Worm (Caenorhabditis elegans) whole organism, mixed stage, embryonic: ENCODE data around the gene F57A10.2.
"Not testable (repeated sequence)": the region's sequence is repeated elsewhere in the genome, so short reads cannot be mapped to it uniquely, and the experiment has no call there.

ENCODE experiments used
- M03D4.4 ChIP-seq: sonication (generic microtip); optimal IDR thresholded peaks from 2 replicates; lab custom pipeline; 2017; ENCODE audit warnings: mild to moderate bottlenecking, missing genetic modification characterization, missing compliant biosample characterization
- bed-3 ChIP-seq: fragments of 200-800 bp; sonication (Bioruptor generic); optimal IDR thresholded peaks from 3 replicates; lab custom pipeline; 2018; ENCODE audit warnings: mild to moderate bottlenecking, missing genetic modification characterization, moderate library complexity, missing compliant biosample characterization
- ceh-39 ChIP-seq: fragments of 150-350 bp; optimal IDR thresholded peaks from 2 replicates; lab custom pipeline; 2014; ENCODE audit warnings: missing biosample characterization, missing genetic modification characterization
- ceh-43 ChIP-seq: fragments of 200-800 bp; sonication (Bioruptor generic); optimal IDR thresholded peaks from 2 replicates; lab custom pipeline; 2018; ENCODE audit warnings: mild to moderate bottlenecking, missing genetic modification characterization, moderate library complexity, missing compliant biosample characterization
- drap-1 ChIP-seq: fragments of 200-800 bp; sonication (Bioruptor generic); optimal IDR thresholded peaks from 3 replicates; lab custom pipeline; 2018; ENCODE audit warnings: mild to moderate bottlenecking, missing genetic modification characterization, missing compliant biosample characterization
- elt-1 ChIP-seq: sonication (generic microtip); optimal IDR thresholded peaks from 2 replicates; lab custom pipeline; 2017; ENCODE audit warnings: missing genetic modification characterization, mild to moderate bottlenecking, missing compliant biosample characterization, antibody characterized with exemption, moderate library complexity, borderline replicate concordance; ENCODE audit not compliant: insufficient read depth
- elt-3 ChIP-seq: fragments of 150-350 bp; optimal IDR thresholded peaks from 2 replicates; lab custom pipeline; 2014; ENCODE audit warnings: missing biosample characterization, missing genetic modification characterization
- ham-2 ChIP-seq: fragments of 200-800 bp; sonication (Bioruptor generic); optimal IDR thresholded peaks from 2 replicates; lab custom pipeline; 2018; ENCODE audit warnings: mild to moderate bottlenecking, missing genetic modification characterization, missing compliant biosample characterization
- hlh-1 ChIP-seq: fragments of 150-350 bp; optimal IDR thresholded peaks from 2 replicates; lab custom pipeline; 2014; ENCODE audit warnings: missing biosample characterization, missing genetic modification reagents, missing genetic modification characterization
- lin-13 ChIP-seq: fragments of 150-350 bp; optimal IDR thresholded peaks from 2 replicates; lab custom pipeline; 2014; ENCODE audit warnings: missing biosample characterization, missing genetic modification characterization
- lsy-2 ChIP-seq: fragments of 150-350 bp; optimal IDR thresholded peaks from 2 replicates; lab custom pipeline; 2014; ENCODE audit warnings: missing biosample characterization, missing genetic modification characterization
- mab-5 ChIP-seq: fragments of 150-350 bp; optimal IDR thresholded peaks from 2 replicates; lab custom pipeline; 2014; ENCODE audit warnings: missing biosample characterization, missing genetic modification characterization
- mep-1 ChIP-seq: fragments of 150-350 bp; optimal IDR thresholded peaks from 2 replicates; lab custom pipeline; 2017; ENCODE audit warnings: missing biosample characterization, missing genetic modification reagents, missing genetic modification characterization, inconsistent platforms
- mls-2 ChIP-seq: sonication (generic microtip); optimal IDR thresholded peaks from 2 replicates; lab custom pipeline; 2016; ENCODE audit warnings: mild to moderate bottlenecking, missing genetic modification characterization, moderate library complexity, missing compliant biosample characterization
- nhr-12 ChIP-seq: fragments of 150-350 bp; optimal IDR thresholded peaks from 2 replicates; lab custom pipeline; 2014; ENCODE audit warnings: missing biosample characterization, missing genetic modification characterization
- nhr-2 ChIP-seq: fragments of 150-350 bp; optimal IDR thresholded peaks from 2 replicates; lab custom pipeline; 2014; ENCODE audit warnings: missing biosample characterization, missing genetic modification characterization
- nhr-237 ChIP-seq: fragments of 150-350 bp; optimal IDR thresholded peaks from 2 replicates; lab custom pipeline; 2014; ENCODE audit warnings: missing biosample characterization, missing genetic modification characterization
- nhr-28 ChIP-seq: fragments of 150-350 bp; optimal IDR thresholded peaks from 2 replicates; lab custom pipeline; 2014; ENCODE audit warnings: missing biosample characterization, missing genetic modification characterization
- nhr-76 ChIP-seq: sonication (generic microtip); optimal IDR thresholded peaks from 2 replicates; lab custom pipeline; 2017; ENCODE audit warnings: missing biosample characterization, missing genetic modification characterization
- pha-4 ChIP-seq: fragments of 150-350 bp; optimal IDR thresholded peaks from 2 replicates; lab custom pipeline; 2018; ENCODE audit warnings: missing biosample characterization, missing genetic modification reagents, missing genetic modification characterization
- sem-2 ChIP-seq: fragments of 200-800 bp; sonication (Bioruptor generic); optimal IDR thresholded peaks from 2 replicates; lab custom pipeline; 2018; ENCODE audit warnings: mild to moderate bottlenecking, missing genetic modification characterization, missing compliant biosample characterization
- snpc-4 ChIP-seq: fragments of 150-350 bp; optimal IDR thresholded peaks from 2 replicates; lab custom pipeline; 2014; ENCODE audit warnings: missing biosample characterization, missing genetic modification characterization
- tbx-8 ChIP-seq: fragments of 200-800 bp; sonication (Bioruptor generic); optimal IDR thresholded peaks from 2 replicates; lab custom pipeline; 2018; ENCODE audit warnings: mild to moderate bottlenecking, missing genetic modification characterization, moderate library complexity, missing compliant biosample characterization
- unc-120 ChIP-seq: sonication (generic microtip); optimal IDR thresholded peaks from 2 replicates; lab custom pipeline; 2017; ENCODE audit warnings: missing genetic modification characterization, missing compliant biosample characterization; ENCODE audit not compliant: poor library complexity, severe bottlenecking
- unc-39 ChIP-seq: fragments of 150-350 bp; optimal IDR thresholded peaks from 2 replicates; lab custom pipeline; 2014; ENCODE audit warnings: missing biosample characterization, missing genetic modification characterization
- unc-62 ChIP-seq: fragments of 150-350 bp; optimal IDR thresholded peaks from 2 replicates; lab custom pipeline; 2014; ENCODE audit warnings: missing biosample characterization, missing genetic modification reagents, missing genetic modification characterization
- zip-8 ChIP-seq: fragments of 150-350 bp; optimal IDR thresholded peaks from 2 replicates; lab custom pipeline; 2014; ENCODE audit warnings: missing biosample characterization, missing genetic modification characterization
- ztf-11 ChIP-seq: fragments of 150-350 bp; optimal IDR thresholded peaks from 2 replicates; lab custom pipeline; 2014; ENCODE audit warnings: missing biosample characterization, missing genetic modification characterization

F57A10.2 gene

ce11 chrV:15792409-15792808 is 26.0 kb downstream of the F57A10.2 start, which contains the start of gene T26E4.4:
Gene T26E4.4 (minus strand): TSS chrV:15792509.
- TF ChIP-seq elt-1 (tag; lab: Kevin White, UChicago) (no peak), ztf-11 (tag; lab: Kevin White, UChicago) (no peak), lsy-2 (tag; lab: Kevin White, UChicago) (no peak), bed-3 (GFP tag; lab: Kevin White, UChicago) (no peak), nhr-237 (tag; lab: Kevin White, UChicago) (no peak), nhr-12 (tag; lab: Kevin White, UChicago) (no peak), unc-62 (GFP tag; lab: Kevin White, UChicago) (no peak), tbx-8 (no peak), M03D4.4 (tag; lab: Kevin White, UChicago) (no peak), hlh-1 (no peak), nhr-28 (no peak), sem-2 (GFP tag; lab: Kevin White, UChicago) (no peak), ceh-43 (no peak), nhr-76 (tag; lab: Kevin White, UChicago) (no peak), nhr-2 (no peak), lin-13 (no peak), ceh-39 (tag; lab: Kevin White, UChicago) (no peak), elt-3 (no peak), unc-39 (tag; lab: Kevin White, UChicago) (no peak)

ce11 chrV:15793270-15793669 is 26.9 kb downstream of the F57A10.2 start, which contains the start of gene T26E4.7:
Gene T26E4.7 (plus strand): TSS chrV:15793570.
- no peak for TF ChIP-seq mls-2 (tag; lab: Kevin White, UChicago)
- TF ChIP-seq ham-2: no peak
- no peak for TF ChIP-seq bed-3 (GFP tag; lab: Kevin White, UChicago)
- TF ChIP-seq nhr-237 (tag; lab: Kevin White, UChicago): no peak
- TF ChIP-seq mep-1 (tag; lab: Kevin White, UChicago): no peak
- no peak for TF ChIP-seq pha-4
- no peak for TF ChIP-seq lsy-2 (tag; lab: Kevin White, UChicago)
- TF ChIP-seq zip-8: no peak
- no peak for TF ChIP-seq nhr-2
- no peak for TF ChIP-seq ztf-11 (tag; lab: Kevin White, UChicago)
- no peak for TF ChIP-seq sem-2 (GFP tag; lab: Kevin White, UChicago)
- no peak for TF ChIP-seq nhr-28
- TF ChIP-seq ceh-39 (tag; lab: Kevin White, UChicago): no peak
- TF ChIP-seq unc-39 (tag; lab: Kevin White, UChicago): no peak
- no peak for TF ChIP-seq unc-120 (tag; lab: Kevin White, UChicago)
- no peak for TF ChIP-seq drap-1

DNA sequence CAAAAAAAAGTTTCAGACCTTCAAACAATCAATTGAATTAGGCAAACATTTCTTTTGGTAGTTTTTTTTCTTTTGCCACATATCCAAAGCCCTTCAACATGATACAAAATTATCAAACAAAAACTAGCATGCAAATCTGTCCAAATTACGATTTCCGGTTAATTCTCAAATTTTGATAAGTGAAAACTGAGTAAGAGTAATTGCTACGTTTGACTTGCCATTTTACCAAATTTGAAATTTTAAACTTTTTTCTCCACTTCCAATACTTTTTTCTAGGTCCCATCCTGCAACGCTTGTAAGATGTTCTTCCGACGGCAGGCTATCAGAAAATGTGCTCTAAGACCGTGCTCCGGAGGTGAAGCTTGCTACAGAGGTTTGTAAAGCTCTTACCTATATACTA is 29.7 kb downstream of the F57A10.2 start, which contains the start of gene nhr-223:
Gene nhr-223, plus strand, starts transcription at position 301 of the 400 bp plus-strand sequence.
- TF ChIP-seq bed-3 (GFP tag; lab: Kevin White, UChicago) (no peak), mep-1 (tag; lab: Kevin White, UChicago) (no peak), elt-1 (tag; lab: Kevin White, UChicago) (no peak), elt-3 (no peak), ztf-11 (tag; lab: Kevin White, UChicago) (no peak), lin-13 (no peak), snpc-4 (no peak), mab-5 (tag; lab: Kevin White, UChicago) (no peak), ceh-39 (tag; lab: Kevin White, UChicago) (no peak)

DNA sequence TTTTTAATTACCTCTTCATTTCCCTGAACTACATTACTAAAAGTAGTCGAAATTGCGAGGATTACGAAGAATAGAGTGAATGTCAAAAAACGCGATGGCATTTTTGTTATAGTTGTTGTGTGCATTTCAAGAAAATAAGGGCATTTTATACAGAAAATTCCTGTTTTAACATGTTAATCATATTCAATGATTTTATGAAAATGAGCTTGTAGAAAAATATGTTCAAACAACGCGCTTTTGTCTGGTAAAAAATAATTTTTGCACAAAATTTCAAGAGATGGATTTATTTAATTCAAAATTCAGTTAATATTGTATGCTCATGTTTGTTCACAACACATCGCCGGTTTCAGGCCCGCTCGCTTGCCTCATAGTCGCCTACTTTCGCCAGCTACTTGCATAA is 31.7 kb downstream of the F57A10.2 start, which contains the start of gene T26E4.10:
Gene T26E4.10, minus strand, starts transcription at position 101 of the 400 bp plus-strand sequence.
- TF ChIP-seq nhr-28: no peak
- TF ChIP-seq mep-1 (tag; lab: Kevin White, UChicago): no peak
- no peak for TF ChIP-seq unc-62 (GFP tag; lab: Kevin White, UChicago)

DNA sequence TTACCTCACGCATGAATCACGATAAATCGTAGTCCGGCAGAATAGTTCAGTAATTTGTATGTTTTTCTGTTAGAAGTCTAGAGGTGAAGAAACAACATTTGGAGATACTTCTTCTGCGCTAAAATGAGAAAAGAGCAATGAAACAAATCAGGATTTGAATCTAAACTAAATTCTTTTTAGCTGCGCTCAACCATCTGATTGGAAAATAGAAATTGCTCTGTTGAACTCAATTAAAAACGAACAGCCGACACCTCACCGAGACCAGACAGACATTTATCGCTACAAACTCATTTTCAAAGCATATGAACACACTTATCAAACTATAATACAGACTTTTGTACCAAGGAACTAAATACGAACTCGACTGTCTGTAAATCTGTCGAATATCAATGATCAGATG is 36.2 kb downstream of the F57A10.2 start, which contains the start of gene T26E4.9:
Gene T26E4.9, minus strand, starts transcription at position 101 of the 400 bp plus-strand sequence.
- TF ChIP-seq M03D4.4 (tag; lab: Kevin White, UChicago); bed-3 (GFP tag; lab: Kevin White, UChicago); unc-39 (tag; lab: Kevin White, UChicago): not testable (repeated sequence)

- TF ChIP-seq nhr-12 (tag; lab: Kevin White, UChicago); mab-5 (tag; lab: Kevin White, UChicago); snpc-4: not testable (repeated sequence)
These were observed 36.7 kb downstream of the F57A10.2 start, which contains the start of gene srd-27 for ce11 chrV:15803079-15803478. Gene srd-27 (plus strand): TSS chrV:15803379.
